Worm (Caenorhabditis elegans) whole organism, L2 larva: ENCODE data around the gene Y46G5A.47.

Experiments
- C34F6.9 ChIP-seq: fragments of 150-350 bp; optimal IDR thresholded peaks from 2 replicates; lab custom pipeline; 2014; ENCODE audit warnings: missing biosample characterization, missing genetic modification characterization
- F13H6.1 ChIP-seq: sonication (generic microtip); optimal IDR thresholded peaks from 2 replicates; lab custom pipeline; 2016; ENCODE audit warnings: missing genetic modification characterization, missing compliant biosample characterization
- R02D3.7 ChIP-seq: fragments of 150-350 bp; optimal IDR thresholded peaks from 2 replicates; lab custom pipeline; 2014; ENCODE audit warnings: missing biosample characterization, missing genetic modification characterization
- Y55F3AM.14 ChIP-seq: fragments of 200-800 bp; sonication (Bioruptor generic); optimal IDR thresholded peaks from 2 replicates; lab custom pipeline; 2018; ENCODE audit warnings: mild to moderate bottlenecking, missing genetic modification characterization, missing compliant biosample characterization
- ZK546.5 ChIP-seq: sonication (generic microtip); optimal IDR thresholded peaks from 2 replicates; lab custom pipeline; 2017; ENCODE audit warnings: missing biosample characterization, missing genetic modification characterization
- alr-1 ChIP-seq: fragments of 150-350 bp; optimal IDR thresholded peaks from 2 replicates; lab custom pipeline; 2014; ENCODE audit warnings: missing biosample characterization, missing genetic modification characterization
- aly-2 ChIP-seq: fragments of 150-350 bp; optimal IDR thresholded peaks from 2 replicates; lab custom pipeline; 2014; ENCODE audit warnings: missing biosample characterization, missing genetic modification characterization
- ama-1 ChIP-seq: fragments of 150-350 bp; optimal IDR thresholded peaks from 2 replicates; lab custom pipeline; 2018; ENCODE audit warnings: inconsistent platforms
- blmp-1 ChIP-seq: sonication (generic microtip); optimal IDR thresholded peaks from 2 replicates; lab custom pipeline; 2017; ENCODE audit warnings: missing genetic modification characterization, mild to moderate bottlenecking, missing compliant biosample characterization, antibody characterized with exemption, moderate library complexity; ENCODE audit not compliant: insufficient read depth
- ceh-16 ChIP-seq: fragments of 150-350 bp; optimal IDR thresholded peaks from 2 replicates; lab custom pipeline; 2014; ENCODE audit warnings: missing biosample characterization, missing genetic modification characterization
- ceh-82 ChIP-seq: fragments of 150-350 bp; optimal IDR thresholded peaks from 2 replicates; lab custom pipeline; 2014; ENCODE audit warnings: missing biosample characterization, missing genetic modification characterization
- crh-2 ChIP-seq: sonication (generic microtip); optimal IDR thresholded peaks from 2 replicates; lab custom pipeline; 2017; ENCODE audit warnings: missing biosample characterization, missing genetic modification characterization
- dmd-4 ChIP-seq: sonication (generic microtip); optimal IDR thresholded peaks from 2 replicates; lab custom pipeline; 2017; ENCODE audit warnings: missing biosample characterization, missing genetic modification characterization
- egl-27 ChIP-seq: sonication (generic microtip); optimal IDR thresholded peaks from 3 replicates; lab custom pipeline; 2017; ENCODE audit warnings: missing biosample characterization, missing genetic modification reagents, missing genetic modification characterization
- elt-1 ChIP-seq: fragments of 150-350 bp; optimal IDR thresholded peaks from 2 replicates; lab custom pipeline; 2014; ENCODE audit warnings: missing biosample characterization, missing genetic modification characterization
- fos-1 ChIP-seq: fragments of 150-350 bp; optimal IDR thresholded peaks from 2 replicates; lab custom pipeline; 2014; ENCODE audit warnings: missing biosample characterization, missing genetic modification characterization
- gmeb-1 ChIP-seq: fragments of 150-350 bp; optimal IDR thresholded peaks from 2 replicates; lab custom pipeline; 2014; ENCODE audit warnings: missing biosample characterization, missing genetic modification characterization
- lin-11 ChIP-seq: fragments of 150-350 bp; sonication (generic microtip); optimal IDR thresholded peaks from 2 replicates; lab custom pipeline; 2014; ENCODE audit warnings: missing biosample characterization, missing genetic modification characterization, inconsistent platforms, mixed read lengths
- lin-13 ChIP-seq: fragments of 150-350 bp; optimal IDR thresholded peaks from 2 replicates; lab custom pipeline; 2014; ENCODE audit warnings: missing biosample characterization, missing genetic modification reagents, missing genetic modification characterization
- lsy-2 ChIP-seq, 2 experiments: fragments of 150-350 bp in 1 of 2; sonication (generic microtip) in 1 of 2; optimal IDR thresholded peaks; 2 replicates each; lab custom pipeline; 2014 to 2017; ENCODE audit warnings: missing biosample characterization in 2 of 2, missing genetic modification characterization in 2 of 2
- mbf-1 ChIP-seq: sonication (generic microtip); optimal IDR thresholded peaks from 2 replicates; lab custom pipeline; 2017; ENCODE audit warnings: missing biosample characterization, missing genetic modification characterization
- mdl-1 ChIP-seq, 2 experiments: fragments of 150-350 bp in 1 of 2; sonication (generic microtip) in 1 of 2; optimal IDR thresholded peaks; 2 replicates each; lab custom pipeline; 2017; ENCODE audit warnings: missing biosample characterization in 2 of 2, missing genetic modification characterization in 2 of 2
- nhr-10 ChIP-seq: sonication (generic microtip); optimal IDR thresholded peaks from 2 replicates; lab custom pipeline; 2017; ENCODE audit warnings: missing biosample characterization, missing genetic modification characterization
- nhr-11 ChIP-seq: fragments of 150-350 bp; optimal IDR thresholded peaks from 2 replicates; lab custom pipeline; 2014; ENCODE audit warnings: missing biosample characterization, missing genetic modification characterization
- nhr-12 ChIP-seq: fragments of 150-350 bp; optimal IDR thresholded peaks from 2 replicates; lab custom pipeline; 2014; ENCODE audit warnings: missing biosample characterization, missing genetic modification characterization
- nhr-129 ChIP-seq: fragments of 150-350 bp; optimal IDR thresholded peaks from 2 replicates; lab custom pipeline; 2014; ENCODE audit warnings: missing biosample characterization, missing genetic modification characterization
- nhr-21 ChIP-seq: fragments of 150-350 bp; optimal IDR thresholded peaks from 2 replicates; lab custom pipeline; 2014; ENCODE audit warnings: missing biosample characterization, missing genetic modification characterization
- nhr-23 ChIP-seq: fragments of 150-350 bp; optimal IDR thresholded peaks from 2 replicates; lab custom pipeline; 2014; ENCODE audit warnings: missing biosample characterization, missing genetic modification reagents, missing genetic modification characterization
- nhr-25 ChIP-seq: fragments of 150-350 bp; sonication (generic microtip); optimal IDR thresholded peaks from 3 replicates; lab custom pipeline; 2014; ENCODE audit warnings: missing biosample characterization, missing genetic modification characterization
- nhr-6 ChIP-seq: fragments of 150-350 bp; optimal IDR thresholded peaks from 2 replicates; lab custom pipeline; 2014; ENCODE audit warnings: missing biosample characterization, missing genetic modification characterization
- nhr-77 ChIP-seq: fragments of 150-350 bp; optimal IDR thresholded peaks from 2 replicates; lab custom pipeline; 2014; ENCODE audit warnings: missing biosample characterization, missing genetic modification characterization
- peb-1 ChIP-seq: fragments of 150-350 bp; optimal IDR thresholded peaks from 2 replicates; lab custom pipeline; 2014; ENCODE audit warnings: missing biosample characterization, missing genetic modification characterization
- sem-4 ChIP-seq: fragments of 150-350 bp; optimal IDR thresholded peaks from 2 replicates; lab custom pipeline; 2014; ENCODE audit warnings: missing biosample characterization, missing genetic modification reagents, missing genetic modification characterization
- sma-3 ChIP-seq: sonication (generic microtip); optimal IDR thresholded peaks from 2 replicates; lab custom pipeline; 2016; ENCODE audit warnings: missing genetic modification reagents, missing genetic modification characterization, missing compliant biosample characterization
- sma-9 ChIP-seq, 2 experiments: fragments of 150-350 bp in 1 of 2; sonication (generic microtip) in 1 of 2; optimal IDR thresholded peaks; 2 replicates each; lab custom pipeline; 2014 to 2016; ENCODE audit warnings: missing genetic modification characterization in 2 of 2, mild to moderate bottlenecking in 1 of 2, missing biosample characterization in 1 of 2, missing compliant biosample characterization in 1 of 2, missing genetic modification reagents in 1 of 2, moderate library complexity in 1 of 2
- snpc-4 ChIP-seq: fragments of 150-350 bp; optimal IDR thresholded peaks from 2 replicates; lab custom pipeline; 2014; ENCODE audit warnings: missing biosample characterization, missing genetic modification characterization
- unc-39 ChIP-seq: fragments of 150-350 bp; optimal IDR thresholded peaks from 2 replicates; lab custom pipeline; 2014; ENCODE audit warnings: missing biosample characterization, missing genetic modification characterization
- unc-55 ChIP-seq: fragments of 150-350 bp; sonication (generic microtip); optimal IDR thresholded peaks from 3 replicates; lab custom pipeline; 2014; ENCODE audit warnings: missing biosample characterization, missing genetic modification reagents, missing genetic modification characterization
- zag-1 ChIP-seq: fragments of 150-350 bp; optimal IDR thresholded peaks from 2 replicates; lab custom pipeline; 2014; ENCODE audit warnings: missing biosample characterization, missing genetic modification characterization
- ztf-1 ChIP-seq: fragments of 200-800 bp; sonication (Bioruptor generic); conservative IDR thresholded peaks from 2 replicates; pipeline ENCODE4 v1.3.6; 2022; ENCODE audit warnings: missing genetic modification characterization, missing compliant biosample characterization
- ztf-11 ChIP-seq: sonication (generic microtip); optimal IDR thresholded peaks from 2 replicates; lab custom pipeline; 2017; ENCODE audit warnings: missing biosample characterization, missing genetic modification characterization
- ztf-4 ChIP-seq: fragments of 150-350 bp; optimal IDR thresholded peaks from 2 replicates; lab custom pipeline; 2014; ENCODE audit warnings: missing biosample characterization, missing genetic modification characterization

Y46G5A.47 gene

ce11 chrII:12805765-12806384, 769 bp upstream of the Y46G5A.47 start (continued):
- TF ChIP-seq gmeb-1 (tag; lab: Kevin White, UChicago) (no peak), unc-55 (GFP tag; lab: Kevin White, UChicago) (peak; percentile 76), unc-39 (no peak), ceh-82 (no peak), zag-1 (tag; lab: Kevin White, UChicago) (peak; percentile 2), sma-3 (GFP tag; lab: Kevin White, UChicago) (no peak), snpc-4 (no peak)

- TF ChIP-seq C34F6.9 (tag; lab: Kevin White, UChicago): peak; percentile 1
- TF ChIP-seq lsy-2 (tag; optimal IDR thresholded peaks at IDR 0.05; lab: Kevin White, UChicago): peak; percentile 73 to 89
- TF ChIP-seq blmp-1: peak; percentile 56
- TF ChIP-seq snpc-4: no peak
- TF ChIP-seq mdl-1 (tag; optimal IDR thresholded peaks at IDR 0.05; lab: Kevin White, UChicago): peak in 1 of 2 experiments; percentile 54
- TF ChIP-seq ztf-4 (tag; lab: Kevin White, UChicago): peak; percentile 8
- peak; percentile 59 for TF ChIP-seq nhr-25 (tag; lab: Kevin White, UChicago)
- peak; percentile 63 for TF ChIP-seq nhr-21 (tag; lab: Kevin White, UChicago)
- no peak for TF ChIP-seq alr-1
- TF ChIP-seq R02D3.7 (tag; lab: Kevin White, UChicago): no peak
- TF ChIP-seq F13H6.1: peak; percentile 31
- peak; percentile 85 for TF ChIP-seq sma-9 (GFP tag; optimal IDR thresholded peaks at IDR 0.05; lab: Kevin White, UChicago)
- TF ChIP-seq sma-9 (tag; optimal IDR thresholded peaks at IDR 0.05; lab: Kevin White, UChicago): no peak
- TF ChIP-seq sma-3 (GFP tag; lab: Kevin White, UChicago): peak; percentile 23
- TF ChIP-seq nhr-11 (tag; lab: Kevin White, UChicago): peak; percentile 66
- TF ChIP-seq crh-2 (tag; lab: Kevin White, UChicago): peak; percentile 66
Measured at ce11 chrII:12799927-12800522, 5.1 kb downstream of the Y46G5A.47 start.

ce11 chrII:12799364-12799763, 5.7 kb downstream of the Y46G5A.47 start:
- TF ChIP-seq aly-2 (tag; lab: Kevin White, UChicago) (no peak), nhr-25 (tag; lab: Kevin White, UChicago) (no peak), sma-9 (GFP tag; optimal IDR thresholded peaks at IDR 0.05; lab: Kevin White, UChicago) (no peak), sma-9 (tag; optimal IDR thresholded peaks at IDR 0.05; lab: Kevin White, UChicago) (no peak)

ce11 chrII:12798814-12799213, 6.3 kb downstream of the Y46G5A.47 start:
- TF ChIP-seq mbf-1 (tag; lab: Kevin White, UChicago): no peak
- peak; percentile 62 for TF ChIP-seq blmp-1
- peak; percentile 77 for TF ChIP-seq gmeb-1 (tag; lab: Kevin White, UChicago)
- no peak for TF ChIP-seq nhr-11 (tag; lab: Kevin White, UChicago)
- TF ChIP-seq unc-39: no peak
- TF ChIP-seq snpc-4: no peak
- TF ChIP-seq lin-11 (tag; lab: Kevin White, UChicago): peak; percentile 15
- TF ChIP-seq C34F6.9 (tag; lab: Kevin White, UChicago): peak; percentile 54
- no peak for TF ChIP-seq ZK546.5 (tag; lab: Kevin White, UChicago)
- TF ChIP-seq elt-1: peak; percentile 55
- no peak for TF ChIP-seq nhr-10 (tag; lab: Kevin White, UChicago)
- no peak for TF ChIP-seq aly-2 (tag; lab: Kevin White, UChicago)
- TF ChIP-seq nhr-12 (tag; lab: Kevin White, UChicago): no peak
- peak; percentile 67 for TF ChIP-seq Y55F3AM.14 (GFP tag; lab: Kevin White, UChicago)
- TF ChIP-seq nhr-25 (tag; lab: Kevin White, UChicago): peak; percentile 91
- TF ChIP-seq zag-1 (tag; lab: Kevin White, UChicago): no peak
- no peak for TF ChIP-seq nhr-23 (tag; lab: Kevin White, UChicago)
- TF ChIP-seq ama-1 (lab: Kevin White, UChicago): no peak
- TF ChIP-seq ceh-82: no peak
- TF ChIP-seq unc-55 (GFP tag; lab: Kevin White, UChicago): no peak
- TF ChIP-seq crh-2 (tag; lab: Kevin White, UChicago): peak; percentile 87
- peak; percentile 92 for TF ChIP-seq ztf-4 (tag; lab: Kevin White, UChicago)
- TF ChIP-seq R02D3.7 (tag; lab: Kevin White, UChicago): no peak
- peak; percentile 96 for TF ChIP-seq sma-3 (GFP tag; lab: Kevin White, UChicago)
- peak; percentile 79 for TF ChIP-seq egl-27 (tag; lab: Kevin White, UChicago)
- TF ChIP-seq ztf-1 (GFP tag; lab: Robert Waterston, UW): 0 out of 2 replicates have a peak, but pooled peaks have one; percentile 71
- peak; percentile 97 for TF ChIP-seq sma-9 (GFP tag; optimal IDR thresholded peaks at IDR 0.05; lab: Kevin White, UChicago)
- no peak for TF ChIP-seq sma-9 (tag; optimal IDR thresholded peaks at IDR 0.05; lab: Kevin White, UChicago)
- TF ChIP-seq F13H6.1: peak; percentile 91
- peak; percentile 41 for TF ChIP-seq nhr-77
- no peak for TF ChIP-seq nhr-6 (tag; lab: Kevin White, UChicago)
- TF ChIP-seq lin-13 (GFP tag; lab: Kevin White, UChicago): peak; percentile 3
- TF ChIP-seq ztf-11 (tag; lab: Kevin White, UChicago): no peak
- TF ChIP-seq sem-4 (tag; lab: Kevin White, UChicago): peak; percentile 43
- no peak for TF ChIP-seq peb-1 (tag; lab: Kevin White, UChicago)
- TF ChIP-seq ceh-16 (tag; lab: Kevin White, UChicago): peak; percentile 57
- no peak for TF ChIP-seq dmd-4 (tag; lab: Kevin White, UChicago)
- peak; percentile 80 for TF ChIP-seq nhr-129 (tag; lab: Kevin White, UChicago)
- peak; percentile 73 to 80 for TF ChIP-seq mdl-1 (tag; optimal IDR thresholded peaks at IDR 0.05; lab: Kevin White, UChicago)
- peak; percentile 53 for TF ChIP-seq fos-1 (tag; lab: Kevin White, UChicago)
